Worm (Caenorhabditis elegans): ENCODE measurements around the gene nas-21.

DNA sequence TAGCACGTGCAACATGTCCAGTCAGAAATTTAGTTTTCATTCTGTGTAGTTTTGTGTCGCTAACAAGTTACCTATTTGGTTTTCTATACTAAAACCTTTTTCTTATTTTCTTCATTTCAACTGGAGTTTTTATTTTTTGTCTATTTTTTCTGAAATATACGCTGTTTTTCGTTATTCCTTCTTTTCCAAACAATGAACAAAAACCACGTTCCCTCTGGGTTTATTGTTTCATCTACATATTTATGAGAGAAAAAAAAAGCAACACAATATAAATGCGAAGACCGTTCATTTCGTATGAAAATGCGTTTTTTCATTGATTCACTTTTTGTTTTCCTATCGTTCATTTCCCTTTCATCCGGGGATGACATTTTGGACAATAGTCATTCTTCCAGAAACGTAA is 7.0 kb downstream of the nas-21 start, which contains the start of gene T11F9.22:
- no peak for TF ChIP-seq fkh-10 (GFP tag; optimal IDR thresholded peaks at IDR 0.05)
- no peak for TF ChIP-seq ceh-6 (GFP tag; optimal IDR thresholded peaks at IDR 0.05)
- no peak for TF ChIP-seq tbx-2 (tag; optimal IDR thresholded peaks at IDR 0.05)
- no peak for TF ChIP-seq ceh-48 (tag; optimal IDR thresholded peaks at IDR 0.05)
- no peak for TF ChIP-seq nfya-1 (tag; optimal IDR thresholded peaks at IDR 0.05)
- TF ChIP-seq pha-4 (tag; optimal IDR thresholded peaks at IDR 0.05) = no peak
- no peak for TF ChIP-seq nhr-11 (tag; optimal IDR thresholded peaks at IDR 0.05)
- TF ChIP-seq ama-1 (optimal IDR thresholded peaks at IDR 0.05) = no peak
- no peak for TF ChIP-seq ets-4 (tag; optimal IDR thresholded peaks at IDR 0.05)
